Worm (Caenorhabditis elegans) whole organism, L4 larva: ENCODE results near the gene srsx-14.

Source experiments
- F10B5.3 ChIP-seq: sonication (generic microtip); optimal IDR thresholded peaks from 2 replicates; lab custom pipeline; 2016; ENCODE audit warnings: mild to moderate bottlenecking, missing genetic modification characterization, missing compliant biosample characterization
- F26F4.8 ChIP-seq: fragments of 200-800 bp; sonication (Bioruptor generic); conservative IDR thresholded peaks from 2 replicates; pipeline ENCODE4 v1.3.6; 2022; ENCODE audit warnings: missing genetic modification characterization, missing compliant biosample characterization
- F37D6.2 ChIP-seq: sonication (generic microtip); optimal IDR thresholded peaks from 2 replicates; lab custom pipeline; 2016; ENCODE audit warnings: mild to moderate bottlenecking, missing genetic modification characterization, missing compliant biosample characterization
- T26A8.4 ChIP-seq: fragments of 200-800 bp; sonication (Bioruptor generic); IDR thresholded peaks from 2 replicates; pipeline ENCODE4 v1.3.6; 2022; ENCODE audit warnings: missing genetic modification characterization, missing compliant biosample characterization
- Y105C5A.15 ChIP-seq: fragments of 200-800 bp; sonication (Bioruptor generic); IDR thresholded peaks from 2 replicates; pipeline ENCODE4 v1.3.6; 2022; ENCODE audit warnings: missing genetic modification characterization, missing compliant biosample characterization
- Y48G9A.11 ChIP-seq: fragments of 200-800 bp; sonication (Bioruptor generic); IDR thresholded peaks from 2 replicates; pipeline ENCODE4 v1.3.6; 2022; ENCODE audit warnings: missing genetic modification reagents, missing genetic modification characterization, missing compliant biosample characterization
- Y75B8A.6 ChIP-seq: fragments of 200-800 bp; sonication (Bioruptor generic); IDR thresholded peaks from 2 replicates; pipeline ENCODE4 v1.3.6; 2022; ENCODE audit warnings: missing genetic modification reagents, missing genetic modification characterization, missing compliant biosample characterization
- aha-1 ChIP-seq: fragments of 150-350 bp; peaks from one replicate; lab custom pipeline; 2014; ENCODE audit warnings: missing biosample characterization, missing genetic modification characterization
- attf-4 ChIP-seq: sonication (generic microtip); optimal IDR thresholded peaks from 3 replicates; lab custom pipeline; 2017; ENCODE audit warnings: missing biosample characterization, missing genetic modification characterization
- ceh-20 ChIP-seq: fragments of 200-800 bp; sonication (Bioruptor generic); IDR thresholded peaks from 2 replicates; pipeline ENCODE4 v1.3.6; 2022; ENCODE audit warnings: missing genetic modification reagents, missing genetic modification characterization, missing compliant biosample characterization
- ceh-28 ChIP-seq: fragments of 150-350 bp; optimal IDR thresholded peaks from 2 replicates; lab custom pipeline; 2014; ENCODE audit warnings: missing biosample characterization, missing genetic modification reagents, missing genetic modification characterization
- ceh-44 ChIP-seq: fragments of 200-800 bp; sonication (Bioruptor generic); IDR thresholded peaks from 2 replicates; pipeline ENCODE4 v1.3.6; 2022; ENCODE audit warnings: missing genetic modification reagents, missing genetic modification characterization, missing compliant biosample characterization
- ceh-62 ChIP-seq: sonication (generic microtip); optimal IDR thresholded peaks from 2 replicates; lab custom pipeline; 2017; ENCODE audit warnings: missing biosample characterization, missing genetic modification characterization
- ceh-82 ChIP-seq: sonication (generic microtip); optimal IDR thresholded peaks from 2 replicates; lab custom pipeline; 2017; ENCODE audit warnings: missing biosample characterization, missing genetic modification characterization
- ctbp-1 ChIP-seq: fragments of 200-800 bp; sonication (Bioruptor generic); IDR thresholded peaks from 2 replicates; pipeline ENCODE4 v1.3.6; 2022; ENCODE audit warnings: missing genetic modification reagents, missing genetic modification characterization, missing compliant biosample characterization
- daf-16 ChIP-seq, 3 experiments: sonication (generic microtip); optimal IDR thresholded peaks; 2 replicates each; lab custom pipeline; 2016 to 2017; ENCODE audit warnings: missing genetic modification characterization in 3 of 3, missing genetic modification reagents in 3 of 3, mild to moderate bottlenecking in 2 of 3, missing compliant biosample characterization in 2 of 3, missing biosample characterization in 1 of 3, moderate library complexity in 1 of 3
- daf-8 ChIP-seq: fragments of 200-800 bp; sonication (Bioruptor generic); IDR thresholded peaks from 2 replicates; pipeline ENCODE4 v1.3.6; 2022; ENCODE audit warnings: missing genetic modification characterization, missing compliant biosample characterization
- dmd-8 ChIP-seq: fragments of 200-800 bp; sonication (Bioruptor generic); IDR thresholded peaks from 2 replicates; pipeline ENCODE4 v1.3.6; 2022; ENCODE audit warnings: missing genetic modification characterization, missing compliant biosample characterization
- dpl-1 ChIP-seq: fragments of 150-350 bp; optimal IDR thresholded peaks from 2 replicates; lab custom pipeline; 2014; ENCODE audit warnings: missing biosample characterization, missing genetic modification reagents, missing genetic modification characterization
- dve-1 ChIP-seq: sonication (generic microtip); optimal IDR thresholded peaks from 2 replicates; lab custom pipeline; 2017; ENCODE audit warnings: antibody characterized with exemption, mild to moderate bottlenecking, missing genetic modification characterization, missing compliant biosample characterization; ENCODE audit not compliant: insufficient read depth
- gei-8 ChIP-seq: fragments of 200-800 bp; sonication (Bioruptor generic); optimal IDR thresholded peaks from 2 replicates; lab custom pipeline; 2018; ENCODE audit warnings: mild to moderate bottlenecking, missing genetic modification characterization, missing compliant biosample characterization
- hif-1 ChIP-seq, 2 experiments: sonication (generic microtip); optimal IDR thresholded peaks; 2 replicates each; lab custom pipeline; 2016 to 2017; ENCODE audit warnings: missing compliant biosample characterization in 2 of 2, missing genetic modification characterization in 2 of 2, missing genetic modification reagents in 2 of 2, missing genotype in 2 of 2, mild to moderate bottlenecking in 1 of 2
- hlh-30 ChIP-seq: sonication (generic microtip); optimal IDR thresholded peaks from 2 replicates; lab custom pipeline; 2017; ENCODE audit warnings: antibody characterized with exemption, mild to moderate bottlenecking, missing genetic modification characterization, missing compliant biosample characterization; ENCODE audit not compliant: insufficient read depth
- lir-3 ChIP-seq: sonication (generic microtip); optimal IDR thresholded peaks from 2 replicates; lab custom pipeline; 2016; ENCODE audit warnings: mild to moderate bottlenecking, missing genetic modification characterization, missing compliant biosample characterization
- lsy-2 ChIP-seq, 2 experiments: fragments of 150-350 bp in 1 of 2; sonication (generic microtip) in 1 of 2; optimal IDR thresholded peaks; 2 replicates each; lab custom pipeline; 2014 to 2017; ENCODE audit warnings: missing biosample characterization in 2 of 2, missing genetic modification characterization in 2 of 2
- mep-1 ChIP-seq: fragments of 150-350 bp; sonication (generic microtip); optimal IDR thresholded peaks from 3 replicates; lab custom pipeline; 2014; ENCODE audit warnings: missing biosample characterization, missing genetic modification characterization
- mxl-2 ChIP-seq: fragments of 200-800 bp; sonication (Bioruptor generic); conservative IDR thresholded peaks from 2 replicates; pipeline ENCODE4 v1.3.6; 2022; ENCODE audit warnings: missing genetic modification reagents, missing genetic modification characterization, missing compliant biosample characterization
- nhr-102 ChIP-seq: sonication (generic microtip); optimal IDR thresholded peaks from 2 replicates; lab custom pipeline; 2016; ENCODE audit warnings: mild to moderate bottlenecking, missing genetic modification characterization, moderate library complexity, missing compliant biosample characterization
- nhr-11 ChIP-seq: fragments of 150-350 bp; optimal IDR thresholded peaks from 2 replicates; lab custom pipeline; 2014; ENCODE audit warnings: missing biosample characterization, missing genetic modification characterization
- nhr-41 ChIP-seq: fragments of 200-800 bp; sonication (Bioruptor generic); IDR thresholded peaks from 2 replicates; pipeline ENCODE4 v1.3.6; 2022; ENCODE audit warnings: missing genetic modification reagents, missing genetic modification characterization, missing compliant biosample characterization
- nhr-76 ChIP-seq: fragments of 150-350 bp; optimal IDR thresholded peaks from 2 replicates; lab custom pipeline; 2014; ENCODE audit warnings: missing biosample characterization, missing genetic modification characterization
- nhr-77 ChIP-seq: fragments of 150-350 bp; optimal IDR thresholded peaks from 2 replicates; lab custom pipeline; 2014; ENCODE audit warnings: missing biosample characterization, missing genetic modification characterization
- pha-4 ChIP-seq, 2 experiments: fragments of 150-350 bp in 1 of 2; fragments of 200-800 bp in 1 of 2; sonication (Bioruptor generic) in 1 of 2; IDR thresholded peaks in 1 of 2; optimal IDR thresholded peaks in 1 of 2; 2 replicates each; pipeline versions ENCODE4 v1.3.6 to Lab custom; 2014 to 2022; ENCODE audit warnings: missing genetic modification characterization in 2 of 2, missing genetic modification reagents in 2 of 2, missing biosample characterization in 1 of 2, missing compliant biosample characterization in 1 of 2
- php-3 ChIP-seq: fragments of 200-800 bp; sonication (Bioruptor generic); IDR thresholded peaks from 2 replicates; pipeline ENCODE4 v1.3.6; 2022; ENCODE audit warnings: missing genetic modification reagents, missing genetic modification characterization, missing compliant biosample characterization
- rbr-2 ChIP-seq: sonication (generic microtip); optimal IDR thresholded peaks from 2 replicates; lab custom pipeline; 2016; ENCODE audit warnings: missing genotype, missing genetic modification characterization, missing compliant biosample characterization
- sdz-12 ChIP-seq: fragments of 200-800 bp; sonication (Bioruptor generic); optimal IDR thresholded peaks from 2 replicates; lab custom pipeline; 2018; ENCODE audit warnings: mild to moderate bottlenecking, missing genetic modification characterization, missing compliant biosample characterization
- skn-1 ChIP-seq: fragments of 150-350 bp; optimal IDR thresholded peaks from 2 replicates; lab custom pipeline; 2014; ENCODE audit warnings: missing biosample characterization, missing genetic modification characterization
- snpc-1.2 ChIP-seq: fragments of 200-800 bp; sonication (Bioruptor generic); IDR thresholded peaks from 2 replicates; pipeline ENCODE4 v1.3.6; 2022; ENCODE audit warnings: missing genetic modification reagents, missing genetic modification characterization, missing compliant biosample characterization
- snpc-4 ChIP-seq: fragments of 150-350 bp; optimal IDR thresholded peaks from 2 replicates; lab custom pipeline; 2014; ENCODE audit warnings: missing biosample characterization, missing genetic modification characterization
- spr-3 ChIP-seq: fragments of 200-800 bp; sonication (Bioruptor generic); optimal IDR thresholded peaks from 2 replicates; lab custom pipeline; 2018; ENCODE audit warnings: mild to moderate bottlenecking, missing genetic modification characterization, missing compliant biosample characterization
- tag-97 ChIP-seq: fragments of 200-800 bp; sonication (Bioruptor generic); IDR thresholded peaks from 2 replicates; pipeline ENCODE4 v1.3.6; 2022; ENCODE audit warnings: missing genetic modification characterization, missing compliant biosample characterization
- unc-39 ChIP-seq: sonication (generic microtip); optimal IDR thresholded peaks from 2 replicates; lab custom pipeline; 2017; ENCODE audit warnings: missing biosample characterization, missing genetic modification characterization
- unc-62 ChIP-seq, 3 experiments: fragments of 150-350 bp in 1 of 3; sonication (generic microtip); optimal IDR thresholded peaks in 2 of 3; peaks in 1 of 3; 1 replicate in 1 of 3; 2 replicates in 2 of 3; lab custom pipeline; 2014 to 2017; ENCODE audit warnings: missing biosample characterization in 3 of 3, missing genetic modification characterization in 3 of 3, missing genetic modification reagents in 3 of 3, missing genotype in 1 of 3
- zfp-2 ChIP-seq: sonication (generic microtip); optimal IDR thresholded peaks from 2 replicates; lab custom pipeline; 2016; ENCODE audit warnings: mild to moderate bottlenecking, missing genetic modification characterization, missing compliant biosample characterization
- zfp-3 ChIP-seq: fragments of 200-800 bp; sonication (Bioruptor generic); conservative IDR thresholded peaks from 2 replicates; pipeline ENCODE4 v1.3.6; 2022; ENCODE audit warnings: missing genetic modification reagents, missing genetic modification characterization, missing compliant biosample characterization
- zip-11 ChIP-seq: fragments of 200-800 bp; sonication (Bioruptor generic); IDR thresholded peaks from 2 replicates; pipeline ENCODE4 v1.3.6; 2022; ENCODE audit warnings: missing genetic modification characterization, missing compliant biosample characterization
- zip-2 ChIP-seq: fragments of 150-350 bp; optimal IDR thresholded peaks from 2 replicates; lab custom pipeline; 2014; ENCODE audit warnings: missing biosample characterization, missing genetic modification characterization
- ztf-11 ChIP-seq: fragments of 150-350 bp; optimal IDR thresholded peaks from 2 replicates; lab custom pipeline; 2014; ENCODE audit warnings: missing biosample characterization, missing genetic modification characterization

The srsx-14 gene

ce11 chrIV:5587964-5588860 lies 38.7 kb downstream of the srsx-14 start:
- no peak for TF ChIP-seq attf-4
- TF ChIP-seq daf-16 (GFP tag; optimal IDR thresholded peaks at IDR 0.05; lab: Kevin White, UChicago), result peak in 1 of 2 experiments; percentile 99
- peak; percentile 32 for TF ChIP-seq daf-16 (tag; optimal IDR thresholded peaks at IDR 0.05; lab: Kevin White, UChicago)
- no peak for TF ChIP-seq nhr-76 (tag; lab: Kevin White, UChicago)
- TF ChIP-seq gei-8 (GFP tag; lab: Kevin White, UChicago), result no peak
- TF ChIP-seq daf-8 (GFP tag; lab: Robert Waterston, UW), result no peak
- TF ChIP-seq ceh-28 (tag; lab: Kevin White, UChicago), result no peak
- TF ChIP-seq ceh-20, result no peak
- TF ChIP-seq T26A8.4 (GFP tag; lab: Robert Waterston, UW), result no peak
- TF ChIP-seq zfp-3 (GFP tag; lab: Robert Waterston, UW), result 0 out of 2 replicates have a peak, but pooled peaks have one; percentile 16
- TF ChIP-seq dmd-8 (GFP tag; lab: Robert Waterston, UW), result no peak
- TF ChIP-seq nhr-41 (GFP tag; lab: Robert Waterston, UW), result no peak
- TF ChIP-seq ceh-44 (GFP tag; lab: Robert Waterston, UW), result no peak
- no peak for TF ChIP-seq hif-1 (tag; optimal IDR thresholded peaks at IDR 0.05; lab: Kevin White, UChicago)
- no peak for TF ChIP-seq hlh-30 (tag; lab: Kevin White, UChicago)
- no peak for TF ChIP-seq mxl-2 (GFP tag; lab: Robert Waterston, UW)
- no peak for TF ChIP-seq lir-3 (tag; lab: Kevin White, UChicago)
- TF ChIP-seq F26F4.8, result no peak
- peak; percentile 42 for TF ChIP-seq rbr-2 (tag; lab: Kevin White, UChicago)
- no peak for TF ChIP-seq zip-11 (GFP tag; lab: Robert Waterston, UW)
- TF ChIP-seq dpl-1 (GFP tag; lab: Kevin White, UChicago), result no peak
- no peak for TF ChIP-seq F37D6.2 (tag; lab: Kevin White, UChicago)
- TF ChIP-seq skn-1, result no peak
- no peak for TF ChIP-seq dve-1 (tag; lab: Kevin White, UChicago)
- no peak for TF ChIP-seq pha-4 (GFP tag; IDR thresholded peaks at IDR 0.05; lab: Robert Waterston, UW)
- TF ChIP-seq pha-4 (tag; optimal IDR thresholded peaks at IDR 0.05; lab: Kevin White, UChicago), result peak; percentile 28
- TF ChIP-seq Y48G9A.11, result no peak
- TF ChIP-seq ztf-11 (tag; lab: Kevin White, UChicago), result no peak
- TF ChIP-seq lsy-2 (tag; optimal IDR thresholded peaks at IDR 0.05; lab: Kevin White, UChicago), result peak in 1 of 2 experiments; percentile 20
- TF ChIP-seq ceh-62, result no peak
- no peak for TF ChIP-seq Y75B8A.6
- TF ChIP-seq unc-62 (GFP tag; optimal IDR thresholded peaks at IDR 0.05 in 1 of 2; lab: Kevin White, UChicago), result peak in 1 of 2 experiments; percentile 79
- no peak for TF ChIP-seq unc-62 (tag; optimal IDR thresholded peaks at IDR 0.05; lab: Kevin White, UChicago)
- no peak for TF ChIP-seq ceh-82
- no peak for TF ChIP-seq tag-97 (GFP tag; lab: Robert Waterston, UW)
- TF ChIP-seq zfp-2 (tag; lab: Kevin White, UChicago), result no peak
- no peak for TF ChIP-seq sdz-12 (GFP tag; lab: Kevin White, UChicago)
- no peak for TF ChIP-seq F10B5.3 (tag; lab: Kevin White, UChicago)
- TF ChIP-seq ctbp-1 (GFP tag; lab: Robert Waterston, UW), result no peak
- TF ChIP-seq mep-1 (tag; lab: Kevin White, UChicago), result no peak
- TF ChIP-seq zip-2, result no peak
- TF ChIP-seq aha-1, result peak; percentile 61
- TF ChIP-seq snpc-4, result no peak
- TF ChIP-seq snpc-1.2, result 0 out of 2 replicates have a peak, but pooled peaks have one; percentile 24
- TF ChIP-seq nhr-102, result no peak
- no peak for TF ChIP-seq nhr-77
- no peak for TF ChIP-seq unc-39
- TF ChIP-seq nhr-11 (tag; lab: Kevin White, UChicago), result no peak
- TF ChIP-seq spr-3 (GFP tag; lab: Kevin White, UChicago), result no peak
- TF ChIP-seq php-3 (GFP tag; lab: Robert Waterston, UW), result no peak
- TF ChIP-seq Y105C5A.15 (GFP tag; lab: Robert Waterston, UW), result no peak
